Worm (Caenorhabditis elegans): ENCODE results near the gene sco-1.

The sco-1 gene

ce11 chrII:4286921-4287320 is 12.5 kb upstream of the sco-1 start:
- TF ChIP-seq ref-1 (GFP tag; conservative IDR thresholded peaks at IDR 0.05) (no peak), cog-1 (tag; optimal IDR thresholded peaks at IDR 0.05) (no peak), flt-1 (GFP tag; IDR thresholded peaks at IDR 0.05) (no peak), tab-1 (GFP tag; IDR thresholded peaks at IDR 0.05) (no peak), med-1 (GFP tag; optimal IDR thresholded peaks at IDR 0.05; ENCODE audit: insufficient read depth) (no peak), ztf-23 (GFP tag; IDR thresholded peaks at IDR 0.05) (no peak)

ce11 chrII:4288111-4288510 is 11.3 kb upstream of the sco-1 start, which contains the start of gene C01F1.6:
C01F1.6 (minus strand) TSS chrII:4288211.
- no peak for TF ChIP-seq med-1 (GFP tag; optimal IDR thresholded peaks at IDR 0.05; ENCODE audit: insufficient read depth)
- no peak for TF ChIP-seq cog-1 (tag; optimal IDR thresholded peaks at IDR 0.05)
- no peak for TF ChIP-seq ztf-23 (GFP tag; IDR thresholded peaks at IDR 0.05)
- TF ChIP-seq klf-2 (GFP tag; conservative IDR thresholded peaks at IDR 0.05): no peak
- TF ChIP-seq flt-1 (GFP tag; IDR thresholded peaks at IDR 0.05): no peak
- TF ChIP-seq T22C8.4 (GFP tag; IDR thresholded peaks at IDR 0.05): no peak
- no peak for TF ChIP-seq ref-1 (GFP tag; conservative IDR thresholded peaks at IDR 0.05)
- TF ChIP-seq ztf-29 (GFP tag; IDR thresholded peaks at IDR 0.05): no peak
- TF ChIP-seq tab-1 (GFP tag; IDR thresholded peaks at IDR 0.05): no peak

- no peak for TF ChIP-seq ztf-23 (GFP tag; IDR thresholded peaks at IDR 0.05)
- no peak for TF ChIP-seq cog-1 (tag; optimal IDR thresholded peaks at IDR 0.05)
- TF ChIP-seq ref-1 (GFP tag; conservative IDR thresholded peaks at IDR 0.05): no peak
- no peak for TF ChIP-seq tab-1 (GFP tag; IDR thresholded peaks at IDR 0.05)
- no peak for TF ChIP-seq klf-2 (GFP tag; conservative IDR thresholded peaks at IDR 0.05)
- TF ChIP-seq T22C8.4 (GFP tag; IDR thresholded peaks at IDR 0.05): no peak
- TF ChIP-seq ztf-29 (GFP tag; IDR thresholded peaks at IDR 0.05): no peak
- TF ChIP-seq flt-1 (GFP tag; IDR thresholded peaks at IDR 0.05): no peak
- TF ChIP-seq med-1 (GFP tag; optimal IDR thresholded peaks at IDR 0.05; ENCODE audit: insufficient read depth): no peak
Measured at ce11 chrII:4288572-4288971, 10.9 kb upstream of the sco-1 start.

DNA sequence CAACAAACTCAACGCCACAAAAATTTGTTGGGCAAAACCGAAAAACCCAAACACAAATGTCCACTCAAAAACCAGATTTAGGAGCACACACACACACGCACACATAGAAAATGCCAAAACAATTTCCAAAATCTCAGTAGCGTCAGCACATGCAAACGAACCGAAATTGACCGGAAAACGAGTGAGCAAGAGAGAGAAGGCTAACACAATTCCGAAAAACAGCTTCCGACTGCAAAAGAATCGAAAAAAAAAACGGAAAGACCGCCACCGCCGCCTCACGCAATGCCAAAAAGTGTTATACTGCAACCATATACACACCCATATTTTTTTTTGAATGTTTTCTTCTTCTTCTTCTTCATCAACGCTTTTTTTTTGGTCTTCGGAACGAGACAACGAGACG is 7.7 kb upstream of the sco-1 start:
- TF ChIP-seq ref-1 (GFP tag; conservative IDR thresholded peaks at IDR 0.05) (no peak), klf-2 (GFP tag; conservative IDR thresholded peaks at IDR 0.05) (no peak), T22C8.4 (GFP tag; IDR thresholded peaks at IDR 0.05) (no peak), ztf-23 (GFP tag; IDR thresholded peaks at IDR 0.05) (no peak), flt-1 (GFP tag; IDR thresholded peaks at IDR 0.05) (no peak), tab-1 (GFP tag; IDR thresholded peaks at IDR 0.05) (no peak), ztf-29 (GFP tag; IDR thresholded peaks at IDR 0.05) (no peak), cog-1 (tag; optimal IDR thresholded peaks at IDR 0.05) (no peak), med-1 (GFP tag; optimal IDR thresholded peaks at IDR 0.05; ENCODE audit: insufficient read depth) (no peak)

- TF ChIP-seq tab-1 (GFP tag; IDR thresholded peaks at IDR 0.05) (no peak), ztf-29 (GFP tag; IDR thresholded peaks at IDR 0.05) (no peak), flt-1 (GFP tag; IDR thresholded peaks at IDR 0.05) (no peak), ztf-23 (GFP tag; IDR thresholded peaks at IDR 0.05) (no peak), ref-1 (GFP tag; conservative IDR thresholded peaks at IDR 0.05) (no peak), med-1 (GFP tag; optimal IDR thresholded peaks at IDR 0.05; ENCODE audit: insufficient read depth) (no peak), T22C8.4 (GFP tag; IDR thresholded peaks at IDR 0.05) (no peak), klf-2 (GFP tag; conservative IDR thresholded peaks at IDR 0.05) (no peak), cog-1 (tag; optimal IDR thresholded peaks at IDR 0.05) (no peak)
Measured at ce11 chrII:4293027-4293522, 6.4 kb upstream of the sco-1 start.

DNA sequence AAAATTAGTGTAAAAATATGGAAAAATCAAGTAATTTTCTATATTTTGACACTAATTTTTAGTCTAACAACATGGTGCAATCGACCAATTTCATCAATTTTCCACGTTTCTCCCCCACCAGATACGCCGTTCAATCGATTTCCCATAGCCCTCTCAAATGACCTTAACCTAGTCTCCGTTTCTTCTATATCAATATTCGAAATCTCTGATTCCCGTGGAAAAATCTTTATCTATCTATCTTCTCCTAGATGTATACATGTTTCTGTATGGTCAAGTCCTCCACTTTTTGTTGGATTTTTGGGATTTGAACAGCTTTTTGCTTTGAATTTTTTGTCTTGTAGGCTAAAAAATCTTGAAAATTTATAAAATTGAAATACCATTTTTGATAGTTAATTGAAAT is 5.3 kb upstream of the sco-1 start:
- TF ChIP-seq med-1 (GFP tag; optimal IDR thresholded peaks at IDR 0.05; ENCODE audit: insufficient read depth) (no peak), ztf-23 (GFP tag; IDR thresholded peaks at IDR 0.05) (no peak), T22C8.4 (GFP tag; IDR thresholded peaks at IDR 0.05) (no peak)

DNA sequence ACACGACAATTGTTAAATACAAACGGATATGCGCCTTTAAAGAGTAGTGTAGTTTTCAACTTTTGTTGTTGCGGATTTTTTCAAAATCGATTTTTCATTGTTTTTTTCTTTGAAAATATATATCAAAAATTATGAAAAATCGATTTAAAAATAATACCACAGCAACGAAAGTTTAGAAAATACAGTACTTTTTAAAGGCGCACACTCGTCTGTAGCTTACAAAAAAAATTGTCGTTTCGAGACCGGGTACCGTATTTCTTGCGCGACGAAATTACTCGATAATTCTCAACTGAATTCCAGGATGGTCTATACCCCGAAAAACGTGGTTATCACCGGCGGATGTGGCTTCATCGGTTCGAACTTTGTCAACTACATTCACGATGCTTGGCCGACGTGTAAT is 4.7 kb upstream of the sco-1 start, which contains the start of gene rml-4:
Gene rml-4 (plus strand): TSS at position 301 of the 400 bp plus-strand sequence.
- no peak for TF ChIP-seq ref-1 (GFP tag; conservative IDR thresholded peaks at IDR 0.05)
- no peak for TF ChIP-seq klf-2 (GFP tag; conservative IDR thresholded peaks at IDR 0.05)
- no peak for TF ChIP-seq cog-1 (tag; optimal IDR thresholded peaks at IDR 0.05)
- no peak for TF ChIP-seq ztf-23 (GFP tag; IDR thresholded peaks at IDR 0.05)
- TF ChIP-seq ztf-29 (GFP tag; IDR thresholded peaks at IDR 0.05): no peak
- TF ChIP-seq flt-1 (GFP tag; IDR thresholded peaks at IDR 0.05): no peak
- no peak for TF ChIP-seq med-1 (GFP tag; optimal IDR thresholded peaks at IDR 0.05; ENCODE audit: insufficient read depth)
- no peak for TF ChIP-seq T22C8.4 (GFP tag; IDR thresholded peaks at IDR 0.05)
- no peak for TF ChIP-seq tab-1 (GFP tag; IDR thresholded peaks at IDR 0.05)

DNA sequence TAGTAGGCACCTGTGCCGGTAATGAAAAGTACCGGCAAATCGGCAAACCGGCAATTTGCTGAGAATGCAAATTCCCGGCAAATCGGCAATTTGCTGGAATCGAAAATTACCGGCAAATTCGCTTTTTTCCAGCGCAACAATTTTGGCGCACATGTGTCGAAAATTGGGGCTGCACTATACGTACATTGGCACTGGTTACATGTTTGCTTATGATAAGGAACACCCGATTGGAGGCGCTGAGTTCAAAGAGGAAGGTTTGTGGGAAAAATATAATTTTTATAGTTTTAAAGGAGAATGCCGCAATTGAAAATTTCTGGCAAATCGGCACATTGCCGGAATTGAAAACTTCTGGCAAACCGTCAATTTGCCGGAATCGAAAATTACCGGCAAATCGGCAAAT is 2.2 kb upstream of the sco-1 start:
- TF ChIP-seq med-1 (GFP tag; optimal IDR thresholded peaks at IDR 0.05; ENCODE audit: insufficient read depth): no peak
- no peak for TF ChIP-seq ref-1 (GFP tag; conservative IDR thresholded peaks at IDR 0.05)

- TF ChIP-seq med-1 (GFP tag; optimal IDR thresholded peaks at IDR 0.05; ENCODE audit: insufficient read depth): no peak
- TF ChIP-seq klf-2 (GFP tag; conservative IDR thresholded peaks at IDR 0.05): no peak
- TF ChIP-seq cog-1 (tag; optimal IDR thresholded peaks at IDR 0.05): no peak
- no peak for TF ChIP-seq ref-1 (GFP tag; conservative IDR thresholded peaks at IDR 0.05)
- TF ChIP-seq tab-1 (GFP tag; IDR thresholded peaks at IDR 0.05): no peak
- no peak for TF ChIP-seq ztf-23 (GFP tag; IDR thresholded peaks at IDR 0.05)
- TF ChIP-seq ztf-29 (GFP tag; IDR thresholded peaks at IDR 0.05): no peak
- TF ChIP-seq flt-1 (GFP tag; IDR thresholded peaks at IDR 0.05): no peak
- no peak for TF ChIP-seq T22C8.4 (GFP tag; IDR thresholded peaks at IDR 0.05)
Measured at ce11 chrII:4301307-4301706, 1.9 kb downstream of the sco-1 start, which contains the start of gene gtf-2F1. gtf-2F1 (plus strand) TSS chrII:4301607.

DNA sequence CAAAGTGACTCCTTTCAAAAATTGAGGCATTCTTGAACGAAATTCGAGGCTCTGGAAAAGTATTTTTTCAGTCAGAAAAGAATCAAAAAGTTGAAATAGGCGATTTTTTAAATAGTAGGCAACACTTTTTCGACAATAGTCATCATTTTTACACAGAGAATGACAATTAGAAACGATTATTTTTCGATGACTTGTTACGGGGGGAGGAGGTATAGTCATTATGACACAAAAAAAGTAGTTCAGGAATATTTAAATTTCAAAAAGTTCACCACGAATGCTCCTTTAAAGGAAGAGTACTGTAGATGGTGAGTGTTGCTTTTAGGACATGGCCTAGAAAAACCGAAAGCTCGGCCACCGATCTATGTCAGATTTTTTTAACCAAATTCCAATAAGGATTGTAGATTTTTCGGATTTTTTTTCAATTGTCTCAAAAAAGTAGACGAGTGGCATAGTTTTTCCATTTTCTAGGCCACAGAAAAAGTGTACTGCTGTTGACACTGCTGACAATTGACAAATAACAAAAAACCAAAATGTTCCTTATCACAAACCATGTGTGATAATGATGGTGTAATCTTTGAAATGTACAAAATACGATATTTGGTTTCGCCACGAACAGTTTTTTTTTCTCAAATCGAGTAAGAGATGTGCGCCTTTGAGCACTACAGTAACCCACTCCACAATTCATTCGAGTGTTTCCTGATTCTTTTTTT is 7.6 kb downstream of the sco-1 start, which contains the start of gene Y52E8A.3:
Gene Y52E8A.3 (minus strand): TSS at position 51 of the 710 bp plus-strand sequence.
- TF ChIP-seq ztf-29 (GFP tag; IDR thresholded peaks at IDR 0.05): no peak
- TF ChIP-seq ref-1 (GFP tag; conservative IDR thresholded peaks at IDR 0.05): no peak
- no peak for TF ChIP-seq med-1 (GFP tag; optimal IDR thresholded peaks at IDR 0.05; ENCODE audit: insufficient read depth)
- no peak for TF ChIP-seq cog-1 (tag; optimal IDR thresholded peaks at IDR 0.05)
- TF ChIP-seq ztf-23 (GFP tag; IDR thresholded peaks at IDR 0.05): no peak
- TF ChIP-seq flt-1 (GFP tag; IDR thresholded peaks at IDR 0.05): no peak
- no peak for TF ChIP-seq tab-1 (GFP tag; IDR thresholded peaks at IDR 0.05)
- no peak for TF ChIP-seq T22C8.4 (GFP tag; IDR thresholded peaks at IDR 0.05)
- TF ChIP-seq klf-2 (GFP tag; conservative IDR thresholded peaks at IDR 0.05): no peak

All from whole organism, midembryonic.